Worm (Caenorhabditis elegans) whole organism, L3 larva: ENCODE results near the gene sek-3.

ENCODE experiments used
- R02D3.7 ChIP-seq: fragments of 150-350 bp; optimal IDR thresholded peaks from 2 replicates; lab custom pipeline; 2014; ENCODE audit warnings: missing biosample characterization, missing genetic modification characterization
- ZK546.5 ChIP-seq: sonication (generic microtip); optimal IDR thresholded peaks from 2 replicates; lab custom pipeline; 2017; ENCODE audit warnings: missing biosample characterization, missing genetic modification characterization
- ceh-16 ChIP-seq: sonication (generic microtip); optimal IDR thresholded peaks from 2 replicates; lab custom pipeline; 2017; ENCODE audit warnings: missing biosample characterization, missing genetic modification characterization
- ceh-28 ChIP-seq: fragments of 150-350 bp; optimal IDR thresholded peaks from 2 replicates; lab custom pipeline; 2014; ENCODE audit warnings: missing biosample characterization, missing genetic modification reagents, missing genetic modification characterization
- ceh-82 ChIP-seq: fragments of 150-350 bp; optimal IDR thresholded peaks from 2 replicates; lab custom pipeline; 2014; ENCODE audit warnings: missing biosample characterization, missing genetic modification characterization
- egl-27 ChIP-seq: sonication (generic microtip); optimal IDR thresholded peaks from 4 replicates; lab custom pipeline; 2017; ENCODE audit warnings: missing biosample characterization, missing genetic modification reagents, missing genetic modification characterization
- egl-5 ChIP-seq: fragments of 150-350 bp; optimal IDR thresholded peaks from 2 replicates; lab custom pipeline; 2017; ENCODE audit warnings: missing biosample characterization, missing genetic modification reagents, missing genetic modification characterization, inconsistent platforms
- elt-1 ChIP-seq: fragments of 150-350 bp; optimal IDR thresholded peaks from 2 replicates; lab custom pipeline; 2014; ENCODE audit warnings: missing biosample characterization, missing genetic modification characterization
- elt-2 ChIP-seq: sonication (generic microtip); optimal IDR thresholded peaks from 2 replicates; lab custom pipeline; 2016; ENCODE audit warnings: missing genetic modification reagents, mild to moderate bottlenecking, missing genetic modification characterization, missing compliant biosample characterization
- elt-3 ChIP-seq, 3 experiments: fragments of 150-350 bp in 1 of 3; sonication (generic microtip) in 2 of 3; optimal IDR thresholded peaks; 2 replicates in 2 of 3; 4 replicates in 1 of 3; lab custom pipeline; 2014 to 2017; ENCODE audit warnings: missing biosample characterization in 3 of 3, missing genetic modification characterization in 3 of 3
- eor-1 ChIP-seq, 2 experiments: fragments of 150-350 bp; optimal IDR thresholded peaks; 2 replicates each; lab custom pipeline; 2014 to 2018; ENCODE audit warnings: missing biosample characterization in 2 of 2, missing genetic modification characterization in 2 of 2
- fkh-2 ChIP-seq: fragments of 150-350 bp; optimal IDR thresholded peaks from 2 replicates; lab custom pipeline; 2014; ENCODE audit warnings: missing biosample characterization, missing genetic modification reagents, missing genetic modification characterization
- fos-1 ChIP-seq: fragments of 150-350 bp; optimal IDR thresholded peaks from 2 replicates; lab custom pipeline; 2014; ENCODE audit warnings: missing biosample characterization, missing genetic modification characterization
- hmg-11 ChIP-seq: sonication (generic microtip); optimal IDR thresholded peaks from 2 replicates; lab custom pipeline; 2016; ENCODE audit warnings: missing genetic modification characterization, missing compliant biosample characterization
- lin-15B ChIP-seq: fragments of 150-350 bp; optimal IDR thresholded peaks from 2 replicates; lab custom pipeline; 2014; ENCODE audit warnings: missing biosample characterization, missing genetic modification characterization
- lin-39 ChIP-seq: fragments of 150-350 bp; optimal IDR thresholded peaks from 2 replicates; lab custom pipeline; 2018; ENCODE audit warnings: missing biosample characterization, missing genetic modification reagents, missing genetic modification characterization
- lsy-12 ChIP-seq: sonication (generic microtip); optimal IDR thresholded peaks from 2 replicates; lab custom pipeline; 2016; ENCODE audit warnings: mild to moderate bottlenecking, missing genetic modification characterization, missing compliant biosample characterization
- mdl-1 ChIP-seq: fragments of 150-350 bp; optimal IDR thresholded peaks from 2 replicates; lab custom pipeline; 2014; ENCODE audit warnings: missing biosample characterization, missing genetic modification characterization
- mml-1 ChIP-seq: fragments of 150-350 bp; sonication (generic microtip); optimal IDR thresholded peaks from 3 replicates; lab custom pipeline; 2014; ENCODE audit warnings: missing biosample characterization, missing genetic modification characterization
- nfya-1 ChIP-seq: sonication (generic microtip); optimal IDR thresholded peaks from 2 replicates; lab custom pipeline; 2017; ENCODE audit warnings: missing genetic modification characterization, mild to moderate bottlenecking, missing compliant biosample characterization, antibody characterized with exemption, moderate library complexity; ENCODE audit not compliant: insufficient read depth
- nhr-11 ChIP-seq: fragments of 150-350 bp; optimal IDR thresholded peaks from 2 replicates; lab custom pipeline; 2014; ENCODE audit warnings: missing biosample characterization, missing genetic modification characterization
- nhr-12 ChIP-seq: fragments of 150-350 bp; optimal IDR thresholded peaks from 2 replicates; lab custom pipeline; 2014; ENCODE audit warnings: missing biosample characterization, missing genetic modification characterization
- nhr-23 ChIP-seq: fragments of 150-350 bp; optimal IDR thresholded peaks from 2 replicates; lab custom pipeline; 2014; ENCODE audit warnings: missing biosample characterization, missing genetic modification reagents, missing genetic modification characterization
- nhr-237 ChIP-seq: fragments of 150-350 bp; optimal IDR thresholded peaks from 2 replicates; lab custom pipeline; 2014; ENCODE audit warnings: missing biosample characterization, missing genetic modification characterization
- nhr-25 ChIP-seq: sonication (generic microtip); optimal IDR thresholded peaks from 2 replicates; lab custom pipeline; 2017; ENCODE audit warnings: missing biosample characterization, missing genetic modification characterization
- nhr-28 ChIP-seq: fragments of 150-350 bp; optimal IDR thresholded peaks from 2 replicates; lab custom pipeline; 2014; ENCODE audit warnings: missing biosample characterization, missing genetic modification characterization
- nhr-43 ChIP-seq: sonication (generic microtip); optimal IDR thresholded peaks from 2 replicates; lab custom pipeline; 2016; ENCODE audit warnings: mild to moderate bottlenecking, missing genetic modification characterization, missing compliant biosample characterization; ENCODE audit not compliant: poor library complexity, severe bottlenecking
- nhr-67 ChIP-seq: fragments of 150-350 bp; optimal IDR thresholded peaks from 2 replicates; lab custom pipeline; 2014; ENCODE audit warnings: missing biosample characterization, missing genetic modification characterization
- nhr-76 ChIP-seq: fragments of 150-350 bp; sonication (generic microtip); optimal IDR thresholded peaks from 5 replicates; lab custom pipeline; 2014; ENCODE audit warnings: missing biosample characterization, missing genetic modification characterization
- nhr-77 ChIP-seq: fragments of 150-350 bp; optimal IDR thresholded peaks from 2 replicates; lab custom pipeline; 2014; ENCODE audit warnings: missing biosample characterization, missing genetic modification characterization
- sea-2 ChIP-seq: fragments of 150-350 bp; sonication (generic microtip); optimal IDR thresholded peaks from 4 replicates; lab custom pipeline; 2014; ENCODE audit warnings: missing biosample characterization, missing genetic modification reagents, missing genetic modification characterization
- skn-1 ChIP-seq: fragments of 150-350 bp; optimal IDR thresholded peaks from 2 replicates; lab custom pipeline; 2014; ENCODE audit warnings: missing biosample characterization, missing genetic modification characterization
- tbx-2 ChIP-seq: sonication (generic microtip); optimal IDR thresholded peaks from 2 replicates; lab custom pipeline; 2016; ENCODE audit warnings: mild to moderate bottlenecking, missing genetic modification characterization, missing compliant biosample characterization
- unc-62 ChIP-seq: fragments of 150-350 bp; sonication (generic microtip); optimal IDR thresholded peaks from 4 replicates; lab custom pipeline; 2014; ENCODE audit warnings: missing biosample characterization, missing genetic modification reagents, missing genetic modification characterization
- zag-1 ChIP-seq: fragments of 150-350 bp; optimal IDR thresholded peaks from 2 replicates; lab custom pipeline; 2014; ENCODE audit warnings: missing biosample characterization, missing genetic modification characterization
- ztf-11 ChIP-seq: fragments of 150-350 bp; optimal IDR thresholded peaks from 2 replicates; lab custom pipeline; 2014; ENCODE audit warnings: missing biosample characterization, missing genetic modification characterization

Gene sek-3

ce11 chrX:4972039-4972581, 45.6 kb upstream of the sek-3 start:
- TF ChIP-seq egl-5 (tag; lab: Kevin White, UChicago) (no peak), nhr-25 (tag; lab: Kevin White, UChicago) (peak; percentile 4), egl-27 (tag; lab: Kevin White, UChicago) (no peak), ceh-82 (no peak), nhr-67 (tag; lab: Kevin White, UChicago) (no peak), unc-62 (GFP tag; lab: Kevin White, UChicago) (no peak), sea-2 (GFP tag; lab: Kevin White, UChicago) (no peak), eor-1 (tag; optimal IDR thresholded peaks at IDR 0.05; lab: Kevin White, UChicago) (no peak), nhr-23 (peak; percentile 87), nhr-77 (tag; lab: Kevin White, UChicago) (no peak), nfya-1 (no peak), skn-1 (no peak), nhr-43 (tag; lab: Kevin White, UChicago) (peak; percentile 18), mdl-1 (tag; lab: Kevin White, UChicago) (no peak), nhr-12 (no peak), elt-3 (tag; optimal IDR thresholded peaks at IDR 0.05; lab: Kevin White, UChicago) (peak in 1 of 3 experiments; percentile 3), zag-1 (no peak), ceh-28 (tag; lab: Kevin White, UChicago) (no peak), R02D3.7 (tag; lab: Kevin White, UChicago) (no peak), ceh-16 (tag; lab: Kevin White, UChicago) (no peak), nhr-11 (no peak), hmg-11 (tag; lab: Kevin White, UChicago) (no peak), fos-1 (tag; lab: Kevin White, UChicago) (no peak), lin-39 (tag; lab: Kevin White, UChicago) (peak; percentile 30)

- TF ChIP-seq nhr-76: no peak
- TF ChIP-seq nhr-77 (tag; lab: Kevin White, UChicago): no peak
- TF ChIP-seq lsy-12: no peak
- TF ChIP-seq lin-15B: no peak
These were observed 43.2 kb upstream of the sek-3 start for ce11 chrX:4974486-4974885.

DNA sequence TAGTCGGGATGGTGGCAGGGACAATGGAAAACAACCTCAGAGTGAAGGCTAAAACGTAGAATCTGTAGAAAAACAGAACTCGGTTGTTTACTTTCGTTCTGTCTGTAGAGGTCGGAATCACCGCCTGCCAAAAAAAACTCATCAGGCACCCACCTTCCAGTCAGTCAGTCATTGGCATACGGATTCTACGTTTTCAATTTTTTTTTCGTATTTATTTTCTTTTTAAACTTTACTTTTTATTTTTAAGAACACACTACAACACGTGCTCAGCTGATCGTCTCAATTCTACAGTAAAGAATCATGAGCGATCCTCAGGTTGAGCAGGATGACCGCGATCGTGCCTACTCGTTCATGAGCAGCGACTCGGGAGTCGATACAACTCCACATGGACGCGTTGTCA, 41.2 kb upstream of the sek-3 start, which contains the start of gene lfi-1:
Gene lfi-1, plus strand, starts transcription at position 301 of the 400 bp plus-strand sequence.
- no peak for TF ChIP-seq ceh-28 (tag; lab: Kevin White, UChicago)
- no peak for TF ChIP-seq nhr-25 (tag; lab: Kevin White, UChicago)
- TF ChIP-seq eor-1 (tag; optimal IDR thresholded peaks at IDR 0.05; lab: Kevin White, UChicago): no peak
- TF ChIP-seq nhr-28 (tag; lab: Kevin White, UChicago): no peak
- no peak for TF ChIP-seq nfya-1
- no peak for TF ChIP-seq nhr-67 (tag; lab: Kevin White, UChicago)
- TF ChIP-seq fkh-2 (tag; lab: Kevin White, UChicago): no peak
- TF ChIP-seq nhr-12: no peak
- no peak for TF ChIP-seq elt-2 (tag; lab: Kevin White, UChicago)
- no peak for TF ChIP-seq nhr-11
- TF ChIP-seq nhr-237 (tag; lab: Kevin White, UChicago): no peak
- TF ChIP-seq ZK546.5 (tag; lab: Kevin White, UChicago): no peak
- TF ChIP-seq egl-27 (tag; lab: Kevin White, UChicago): no peak
- TF ChIP-seq lin-39 (tag; lab: Kevin White, UChicago): no peak

DNA sequence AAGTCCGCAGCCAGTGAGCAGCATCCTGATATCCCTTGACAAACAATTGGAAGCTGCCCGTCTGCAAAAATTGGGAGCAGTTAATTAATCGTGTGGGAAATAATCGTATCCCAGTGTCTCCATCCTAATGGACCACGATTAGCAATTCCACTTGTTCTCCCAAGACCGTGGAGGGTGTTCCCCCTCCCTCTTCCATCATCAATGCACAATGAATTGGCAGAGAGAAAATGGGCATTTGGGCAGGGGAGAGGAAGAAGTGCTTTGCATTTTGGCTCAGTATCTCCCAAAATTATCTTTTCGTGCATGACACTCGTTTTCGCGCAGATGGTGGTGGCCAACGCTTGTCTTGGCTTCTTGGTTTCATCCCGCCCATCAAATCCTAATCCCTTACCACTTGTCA, 39.6 kb upstream of the sek-3 start:
- no peak for TF ChIP-seq ztf-11 (tag; lab: Kevin White, UChicago)
- TF ChIP-seq nhr-12: no peak
- no peak for TF ChIP-seq elt-1 (tag; lab: Kevin White, UChicago)
- TF ChIP-seq nhr-237 (tag; lab: Kevin White, UChicago): no peak
- no peak for TF ChIP-seq tbx-2 (tag; lab: Kevin White, UChicago)
- no peak for TF ChIP-seq lin-39 (tag; lab: Kevin White, UChicago)
- TF ChIP-seq nhr-76: no peak

DNA sequence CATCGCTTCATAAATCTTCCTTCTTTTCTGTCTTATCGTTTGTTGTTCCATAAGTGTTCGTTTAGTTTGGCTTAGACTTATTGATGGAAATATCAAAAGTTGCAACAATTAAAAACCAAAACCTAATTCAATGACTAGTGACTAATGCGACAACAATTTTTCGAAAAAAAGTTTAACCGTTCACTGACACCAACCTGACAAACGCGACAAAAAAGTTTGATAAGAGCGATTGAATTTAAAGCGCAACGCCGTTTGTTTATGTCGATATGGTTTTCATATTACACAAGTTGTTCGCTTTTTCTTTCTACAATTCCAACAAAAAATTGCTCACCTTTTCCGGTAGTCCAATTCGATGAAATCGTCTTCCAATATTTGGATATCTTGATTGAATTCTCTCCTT, 38.6 kb upstream of the sek-3 start:
- TF ChIP-seq mml-1 (tag; lab: Kevin White, UChicago): no peak
- peak; percentile 35 for TF ChIP-seq elt-2 (tag; lab: Kevin White, UChicago)
